Fruit fly (Drosophila melanogaster): ENCODE results near the gene CG7886.

Gene CG7886

DNA sequence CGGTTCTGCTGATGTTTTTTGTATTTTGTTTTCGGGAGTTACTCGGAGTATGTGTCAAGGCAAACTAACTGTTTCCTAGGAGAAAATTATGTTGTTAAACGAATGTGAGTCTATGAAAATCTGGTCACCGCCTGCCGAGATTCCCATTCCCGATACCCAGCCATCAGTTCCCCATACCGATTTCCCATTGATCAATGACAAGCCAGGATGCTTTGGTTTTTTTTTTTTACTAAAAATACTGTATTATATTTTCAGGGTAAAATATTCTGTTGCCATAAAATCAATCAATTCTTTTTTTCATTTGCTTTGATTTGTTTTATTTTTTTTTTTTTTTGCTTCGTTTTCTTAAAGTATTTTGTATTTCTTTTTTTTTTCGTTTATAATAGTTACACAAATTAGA is at the start of gene CG7886:
CG7886 (minus strand) TSS at position 101 of the 400 bp plus-strand sequence.
- no peak for TF ChIP-seq Pif1B (GFP tag; optimal IDR thresholded peaks at IDR 0.05)

DNA sequence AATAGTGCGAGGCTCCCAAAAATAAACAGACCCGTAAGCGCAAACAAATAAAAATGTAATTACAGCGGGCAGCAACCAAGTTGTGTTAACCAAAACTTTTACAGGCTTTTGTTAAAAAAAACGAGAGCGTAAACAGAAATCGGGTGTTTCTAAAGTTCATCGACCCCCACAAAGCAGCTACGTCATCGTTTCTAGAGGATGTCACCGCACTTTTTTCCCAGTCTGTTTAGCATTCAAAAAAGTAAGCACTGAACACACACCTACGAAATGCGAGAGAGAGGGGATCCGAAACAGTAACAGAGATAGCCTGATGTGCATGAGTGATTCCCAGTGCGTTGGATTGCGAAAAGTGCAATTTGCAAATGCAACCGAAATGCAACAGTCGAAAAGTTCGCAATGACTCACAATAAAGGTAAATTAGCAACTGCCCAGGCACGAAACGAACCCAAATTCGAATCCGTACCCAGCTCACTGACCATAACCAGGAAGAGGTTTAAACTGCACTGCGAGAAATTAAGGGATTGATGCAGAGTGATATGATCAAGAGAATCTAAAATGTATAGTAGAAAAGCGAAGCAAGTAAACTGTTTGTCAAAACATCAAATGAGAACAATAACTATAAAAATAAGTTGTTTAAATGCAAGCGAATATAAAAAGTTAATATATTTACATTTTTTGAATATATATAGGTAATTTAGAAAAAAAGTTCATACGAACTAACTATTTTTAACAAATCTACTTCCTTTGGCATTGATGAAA is 48.8 kb upstream of the CG7886 start:
- TF ChIP-seq CG10348 (GFP tag; IDR thresholded peaks at IDR 0.05) (no peak), CG34367 (tag; optimal IDR thresholded peaks at IDR 0.05) (peak; percentile 50), CG32121 (GFP tag; IDR thresholded peaks at IDR 0.05) (no peak), CG8159 (tag; optimal IDR thresholded peaks at IDR 0.05) (peak; percentile 56), CG9948 (tag; optimal IDR thresholded peaks at IDR 0.05) (peak; percentile 67), EcR (GFP tag; optimal IDR thresholded peaks at IDR 0.05) (peak; percentile 79), Pif1A (GFP tag; optimal IDR thresholded peaks at IDR 0.05) (peak; percentile 32), CG14655 (GFP tag; optimal IDR thresholded peaks at IDR 0.05) (peak; percentile 76), CG15710 (tag; optimal IDR thresholded peaks at IDR 0.05) (peak; percentile 72), CG8301 (tag; optimal IDR thresholded peaks at IDR 0.05) (peak; percentile 41), CG17806 (tag; optimal IDR thresholded peaks at IDR 0.05) (peak; percentile 39), Pif1B (GFP tag; optimal IDR thresholded peaks at IDR 0.05) (peak; percentile 34), Ets98B (GFP tag; IDR thresholded peaks at IDR 0.05) (no peak), Snoo (tag; optimal IDR thresholded peaks at IDR 0.05) (peak; percentile 47)

DNA sequence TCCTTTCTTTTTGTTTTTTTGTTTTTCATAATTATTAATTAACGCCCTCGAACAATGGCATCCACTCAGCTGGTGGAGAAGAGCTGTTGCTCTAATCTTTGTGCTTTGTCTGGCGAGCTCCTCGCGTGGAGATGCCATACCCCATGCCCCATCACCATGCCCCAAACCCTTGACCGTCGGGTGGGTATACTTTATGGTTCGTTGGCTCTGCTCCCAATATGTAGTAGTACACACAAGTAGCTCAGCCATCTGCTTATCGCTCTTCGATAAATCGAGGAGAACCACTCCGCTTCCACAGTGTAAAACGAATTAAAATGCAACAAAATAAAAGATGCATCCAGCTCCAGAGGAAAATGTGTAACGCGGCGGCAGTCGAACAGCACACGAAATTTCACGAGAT is 47.7 kb upstream of the CG7886 start:
- TF ChIP-seq EcR (GFP tag; optimal IDR thresholded peaks at IDR 0.05) (peak; percentile 87), CG8159 (tag; optimal IDR thresholded peaks at IDR 0.05) (no peak), CG32121 (GFP tag; IDR thresholded peaks at IDR 0.05) (no peak)

DNA sequence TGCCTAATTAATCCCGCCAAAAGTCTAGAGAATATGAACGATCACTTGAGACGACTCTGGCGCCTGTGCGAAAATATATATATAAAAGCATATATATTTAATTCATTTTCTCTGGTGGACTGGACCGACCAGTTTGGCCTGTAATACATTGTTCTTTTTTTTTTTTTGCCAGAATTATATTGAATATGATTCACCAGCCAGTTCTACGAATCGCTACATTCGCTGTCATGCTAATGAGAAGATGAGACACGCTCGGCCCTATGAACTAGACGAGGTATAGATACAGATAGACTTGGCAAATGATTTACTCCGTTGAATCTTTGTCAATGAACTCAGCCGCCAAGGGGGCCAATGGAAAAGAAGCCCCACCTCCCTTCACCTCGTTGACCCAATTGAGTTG is 44.9 kb upstream of the CG7886 start:
- TF ChIP-seq CG34367 (tag; optimal IDR thresholded peaks at IDR 0.05) = no peak
- TF ChIP-seq CG15710 (tag; optimal IDR thresholded peaks at IDR 0.05) = no peak
- TF ChIP-seq CG17806 (tag; optimal IDR thresholded peaks at IDR 0.05) = no peak
- no peak for TF ChIP-seq CG32121 (GFP tag; IDR thresholded peaks at IDR 0.05)
- TF ChIP-seq CG8159 (tag; optimal IDR thresholded peaks at IDR 0.05) = no peak
- no peak for TF ChIP-seq Snoo (tag; optimal IDR thresholded peaks at IDR 0.05)
- TF ChIP-seq D1 (tag; optimal IDR thresholded peaks at IDR 0.05) = no peak
- peak; percentile 58 for TF ChIP-seq EcR (GFP tag; optimal IDR thresholded peaks at IDR 0.05)

DNA sequence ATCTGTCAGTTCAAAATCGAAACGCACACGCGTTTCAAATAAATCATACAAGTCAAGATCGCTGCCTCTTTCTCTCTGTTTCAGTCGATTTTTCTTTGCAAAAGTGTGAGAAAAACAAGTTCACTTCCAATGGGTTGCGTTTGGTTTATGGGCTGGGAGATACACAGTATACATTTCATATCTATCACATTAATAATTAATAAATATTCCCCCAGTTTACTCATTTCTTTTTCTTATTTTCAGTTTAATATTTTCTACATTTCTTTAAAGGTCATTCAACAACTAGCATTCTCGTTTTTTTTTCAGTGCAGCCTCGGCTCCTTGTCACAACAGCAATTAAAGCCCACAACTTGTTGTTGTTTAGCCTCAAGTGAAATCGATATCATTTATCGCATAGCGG is 41.6 kb upstream of the CG7886 start:
- no peak for TF ChIP-seq CG10348 (GFP tag; IDR thresholded peaks at IDR 0.05)
- peak; percentile 86 for TF ChIP-seq CG32121 (GFP tag; IDR thresholded peaks at IDR 0.05)
- TF ChIP-seq CG9948 (tag; optimal IDR thresholded peaks at IDR 0.05) = peak; percentile 55
- TF ChIP-seq D1 (tag; optimal IDR thresholded peaks at IDR 0.05) = no peak
- peak; percentile 77; the same call in 1 of the 2 replicates for TF ChIP-seq CG12605 (GFP tag; IDR thresholded peaks at IDR 0.05)
- peak; percentile 72 for TF ChIP-seq CG14655 (GFP tag; optimal IDR thresholded peaks at IDR 0.05)
- TF ChIP-seq CG15710 (tag; optimal IDR thresholded peaks at IDR 0.05) = peak; percentile 36
- TF ChIP-seq Ets98B (GFP tag; IDR thresholded peaks at IDR 0.05) = peak; percentile 91
- TF ChIP-seq rn (GFP tag; IDR thresholded peaks at IDR 0.05) = peak; percentile 57; the same call in 1 of the 2 replicates
- TF ChIP-seq gl (tag; optimal IDR thresholded peaks at IDR 0.05) = no peak
- no peak for TF ChIP-seq CG13204 (GFP tag; optimal IDR thresholded peaks at IDR 0.05)
- TF ChIP-seq Pif1B (GFP tag; optimal IDR thresholded peaks at IDR 0.05) = peak; percentile 84
- TF ChIP-seq Pif1A (GFP tag; optimal IDR thresholded peaks at IDR 0.05) = peak; percentile 86
- TF ChIP-seq Snoo (tag; optimal IDR thresholded peaks at IDR 0.05) = no peak
- no peak for TF ChIP-seq CG34367 (tag; optimal IDR thresholded peaks at IDR 0.05)
- peak; percentile 26 for TF ChIP-seq CG8159 (tag; optimal IDR thresholded peaks at IDR 0.05)
- peak; percentile 79 for TF ChIP-seq fd96Ca (GFP tag; IDR thresholded peaks at IDR 0.05)
- no peak for TF ChIP-seq EcR (GFP tag; optimal IDR thresholded peaks at IDR 0.05)
- peak; percentile 86 for TF ChIP-seq CG4496 (GFP tag; IDR thresholded peaks at IDR 0.05)
- TF ChIP-seq CG17806 (tag; optimal IDR thresholded peaks at IDR 0.05) = peak; percentile 40
- TF ChIP-seq CG8301 (tag; optimal IDR thresholded peaks at IDR 0.05) = peak; percentile 68

DNA sequence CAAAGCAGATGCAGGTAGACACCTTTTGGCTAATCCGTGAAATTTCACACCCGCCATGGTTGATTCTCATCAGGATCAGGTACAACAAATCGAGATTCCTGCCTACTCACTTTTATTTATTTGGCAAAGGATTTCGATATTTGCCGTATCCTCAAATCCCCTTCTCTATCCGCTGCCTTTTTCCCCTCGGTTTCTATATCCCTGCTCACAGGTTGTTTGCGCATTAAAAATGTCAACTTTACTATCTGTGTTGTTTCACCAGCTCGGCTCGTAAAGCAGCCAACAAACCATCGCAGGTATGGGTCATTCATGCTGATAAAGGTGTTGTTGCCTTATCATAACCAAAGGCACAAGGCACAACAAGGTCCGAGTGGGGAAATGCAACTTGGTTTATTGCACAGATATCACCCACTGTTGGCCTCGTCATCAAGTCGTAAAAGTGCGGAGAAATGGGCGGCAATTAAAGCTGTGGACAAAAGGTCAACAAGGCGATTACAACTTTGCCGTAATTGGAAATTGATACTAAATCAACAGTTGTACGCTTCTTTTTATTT is 37.8 kb upstream of the CG7886 start:
- TF ChIP-seq Ets98B (GFP tag; IDR thresholded peaks at IDR 0.05) (no peak; the same call in 1 of the 2 replicates), CG8301 (tag; optimal IDR thresholded peaks at IDR 0.05) (no peak), rn (GFP tag; IDR thresholded peaks at IDR 0.05) (no peak), CG13204 (GFP tag; optimal IDR thresholded peaks at IDR 0.05) (no peak), CG4496 (GFP tag; IDR thresholded peaks at IDR 0.05) (peak; percentile 22; the same call in 1 of the 3 replicates), CG15710 (tag; optimal IDR thresholded peaks at IDR 0.05) (peak; percentile 3), CG12605 (GFP tag; IDR thresholded peaks at IDR 0.05) (no peak), CG10348 (GFP tag; IDR thresholded peaks at IDR 0.05) (no peak), CG8159 (tag; optimal IDR thresholded peaks at IDR 0.05) (peak; percentile 24), EcR (GFP tag; optimal IDR thresholded peaks at IDR 0.05) (peak; percentile 31), CG32121 (GFP tag; IDR thresholded peaks at IDR 0.05) (no peak), CG9948 (tag; optimal IDR thresholded peaks at IDR 0.05) (no peak), gl (tag; optimal IDR thresholded peaks at IDR 0.05) (no peak), Pif1A (GFP tag; optimal IDR thresholded peaks at IDR 0.05) (peak; percentile 53), fd96Ca (GFP tag; IDR thresholded peaks at IDR 0.05) (peak; percentile 57; the same call in 1 of the 3 replicates), D1 (tag; optimal IDR thresholded peaks at IDR 0.05) (no peak), Snoo (tag; optimal IDR thresholded peaks at IDR 0.05) (peak; percentile 25), CG17806 (tag; optimal IDR thresholded peaks at IDR 0.05) (no peak), CG34367 (tag; optimal IDR thresholded peaks at IDR 0.05) (no peak), Pif1B (GFP tag; optimal IDR thresholded peaks at IDR 0.05) (peak; percentile 52), CG14655 (GFP tag; optimal IDR thresholded peaks at IDR 0.05) (peak; percentile 16)

All from whole organism, pupa.